Worm (Caenorhabditis elegans) whole organism, L2 larva: ENCODE measurements around the gene unc-64.
"Not testable (repeated sequence)": the region's sequence is repeated elsewhere in the genome, so short reads cannot be mapped to it uniquely, and the experiment has no call there.

Experiments used
- C34F6.9 ChIP-seq: fragments of 150-350 bp; optimal IDR thresholded peaks from 2 replicates; lab custom pipeline; 2014; ENCODE audit warnings: missing biosample characterization, missing genetic modification characterization
- R02D3.7 ChIP-seq: fragments of 150-350 bp; optimal IDR thresholded peaks from 2 replicates; lab custom pipeline; 2014; ENCODE audit warnings: missing biosample characterization, missing genetic modification characterization
- Y55F3AM.14 ChIP-seq: fragments of 200-800 bp; sonication (Bioruptor generic); optimal IDR thresholded peaks from 2 replicates; lab custom pipeline; 2018; ENCODE audit warnings: mild to moderate bottlenecking, missing genetic modification characterization, missing compliant biosample characterization
- ZK546.5 ChIP-seq: sonication (generic microtip); optimal IDR thresholded peaks from 2 replicates; lab custom pipeline; 2017; ENCODE audit warnings: missing biosample characterization, missing genetic modification characterization
- alr-1 ChIP-seq: fragments of 150-350 bp; optimal IDR thresholded peaks from 2 replicates; lab custom pipeline; 2014; ENCODE audit warnings: missing biosample characterization, missing genetic modification characterization
- aly-2 ChIP-seq: fragments of 150-350 bp; optimal IDR thresholded peaks from 2 replicates; lab custom pipeline; 2014; ENCODE audit warnings: missing biosample characterization, missing genetic modification characterization
- ama-1 ChIP-seq: fragments of 150-350 bp; optimal IDR thresholded peaks from 2 replicates; lab custom pipeline; 2018; ENCODE audit warnings: inconsistent platforms
- ceh-16 ChIP-seq: fragments of 150-350 bp; optimal IDR thresholded peaks from 2 replicates; lab custom pipeline; 2014; ENCODE audit warnings: missing biosample characterization, missing genetic modification characterization
- ceh-82 ChIP-seq: fragments of 150-350 bp; optimal IDR thresholded peaks from 2 replicates; lab custom pipeline; 2014; ENCODE audit warnings: missing biosample characterization, missing genetic modification characterization
- crh-2 ChIP-seq: sonication (generic microtip); optimal IDR thresholded peaks from 2 replicates; lab custom pipeline; 2017; ENCODE audit warnings: missing biosample characterization, missing genetic modification characterization
- dmd-4 ChIP-seq: sonication (generic microtip); optimal IDR thresholded peaks from 2 replicates; lab custom pipeline; 2017; ENCODE audit warnings: missing biosample characterization, missing genetic modification characterization
- egl-27 ChIP-seq: sonication (generic microtip); optimal IDR thresholded peaks from 3 replicates; lab custom pipeline; 2017; ENCODE audit warnings: missing biosample characterization, missing genetic modification reagents, missing genetic modification characterization
- elt-1 ChIP-seq: fragments of 150-350 bp; optimal IDR thresholded peaks from 2 replicates; lab custom pipeline; 2014; ENCODE audit warnings: missing biosample characterization, missing genetic modification characterization
- elt-3 ChIP-seq: sonication (generic microtip); optimal IDR thresholded peaks from 2 replicates; lab custom pipeline; 2017; ENCODE audit warnings: missing biosample characterization, missing genetic modification characterization
- fos-1 ChIP-seq: fragments of 150-350 bp; optimal IDR thresholded peaks from 2 replicates; lab custom pipeline; 2014; ENCODE audit warnings: missing biosample characterization, missing genetic modification characterization
- gmeb-1 ChIP-seq: fragments of 150-350 bp; optimal IDR thresholded peaks from 2 replicates; lab custom pipeline; 2014; ENCODE audit warnings: missing biosample characterization, missing genetic modification characterization
- lin-11 ChIP-seq: fragments of 150-350 bp; sonication (generic microtip); optimal IDR thresholded peaks from 2 replicates; lab custom pipeline; 2014; ENCODE audit warnings: missing biosample characterization, missing genetic modification characterization, inconsistent platforms, mixed read lengths
- lin-13 ChIP-seq: fragments of 150-350 bp; optimal IDR thresholded peaks from 2 replicates; lab custom pipeline; 2014; ENCODE audit warnings: missing biosample characterization, missing genetic modification reagents, missing genetic modification characterization
- lin-39 ChIP-seq: fragments of 150-350 bp; optimal IDR thresholded peaks from 2 replicates; lab custom pipeline; 2014; ENCODE audit warnings: missing biosample characterization, missing genetic modification reagents, missing genetic modification characterization
- lsy-2 ChIP-seq, 2 experiments: fragments of 150-350 bp in 1 of 2; sonication (generic microtip) in 1 of 2; optimal IDR thresholded peaks; 2 replicates each; lab custom pipeline; 2014 to 2017; ENCODE audit warnings: missing biosample characterization in 2 of 2, missing genetic modification characterization in 2 of 2
- mbf-1 ChIP-seq: sonication (generic microtip); optimal IDR thresholded peaks from 2 replicates; lab custom pipeline; 2017; ENCODE audit warnings: missing biosample characterization, missing genetic modification characterization
- mdl-1 ChIP-seq, 2 experiments: fragments of 150-350 bp in 1 of 2; sonication (generic microtip) in 1 of 2; optimal IDR thresholded peaks; 2 replicates each; lab custom pipeline; 2017; ENCODE audit warnings: missing biosample characterization in 2 of 2, missing genetic modification characterization in 2 of 2
- nhr-10 ChIP-seq: sonication (generic microtip); optimal IDR thresholded peaks from 2 replicates; lab custom pipeline; 2017; ENCODE audit warnings: missing biosample characterization, missing genetic modification characterization
- nhr-11 ChIP-seq: fragments of 150-350 bp; optimal IDR thresholded peaks from 2 replicates; lab custom pipeline; 2014; ENCODE audit warnings: missing biosample characterization, missing genetic modification characterization
- nhr-129 ChIP-seq: fragments of 150-350 bp; optimal IDR thresholded peaks from 2 replicates; lab custom pipeline; 2014; ENCODE audit warnings: missing biosample characterization, missing genetic modification characterization
- nhr-23 ChIP-seq: fragments of 150-350 bp; optimal IDR thresholded peaks from 2 replicates; lab custom pipeline; 2014; ENCODE audit warnings: missing biosample characterization, missing genetic modification reagents, missing genetic modification characterization
- nhr-237 ChIP-seq: fragments of 150-350 bp; optimal IDR thresholded peaks from 2 replicates; lab custom pipeline; 2014; ENCODE audit warnings: missing biosample characterization, missing genetic modification characterization
- nhr-25 ChIP-seq: fragments of 150-350 bp; sonication (generic microtip); optimal IDR thresholded peaks from 3 replicates; lab custom pipeline; 2014; ENCODE audit warnings: missing biosample characterization, missing genetic modification characterization
- nhr-6 ChIP-seq: fragments of 150-350 bp; optimal IDR thresholded peaks from 2 replicates; lab custom pipeline; 2014; ENCODE audit warnings: missing biosample characterization, missing genetic modification characterization
- nhr-77 ChIP-seq: fragments of 150-350 bp; optimal IDR thresholded peaks from 2 replicates; lab custom pipeline; 2014; ENCODE audit warnings: missing biosample characterization, missing genetic modification characterization
- peb-1 ChIP-seq: fragments of 150-350 bp; optimal IDR thresholded peaks from 2 replicates; lab custom pipeline; 2014; ENCODE audit warnings: missing biosample characterization, missing genetic modification characterization
- sem-4 ChIP-seq: fragments of 150-350 bp; optimal IDR thresholded peaks from 2 replicates; lab custom pipeline; 2014; ENCODE audit warnings: missing biosample characterization, missing genetic modification reagents, missing genetic modification characterization
- skn-1 ChIP-seq: sonication (generic microtip); optimal IDR thresholded peaks from 2 replicates; lab custom pipeline; 2017; ENCODE audit warnings: missing biosample characterization, missing genetic modification characterization
- sma-3 ChIP-seq: sonication (generic microtip); optimal IDR thresholded peaks from 2 replicates; lab custom pipeline; 2016; ENCODE audit warnings: missing genetic modification reagents, missing genetic modification characterization, missing compliant biosample characterization
- sma-9 ChIP-seq, 2 experiments: fragments of 150-350 bp in 1 of 2; sonication (generic microtip) in 1 of 2; optimal IDR thresholded peaks; 2 replicates each; lab custom pipeline; 2014 to 2016; ENCODE audit warnings: missing genetic modification characterization in 2 of 2, mild to moderate bottlenecking in 1 of 2, missing biosample characterization in 1 of 2, missing compliant biosample characterization in 1 of 2, missing genetic modification reagents in 1 of 2, moderate library complexity in 1 of 2
- unc-39 ChIP-seq: fragments of 150-350 bp; optimal IDR thresholded peaks from 2 replicates; lab custom pipeline; 2014; ENCODE audit warnings: missing biosample characterization, missing genetic modification characterization
- unc-55 ChIP-seq: fragments of 150-350 bp; sonication (generic microtip); optimal IDR thresholded peaks from 3 replicates; lab custom pipeline; 2014; ENCODE audit warnings: missing biosample characterization, missing genetic modification reagents, missing genetic modification characterization
- unc-62 ChIP-seq: fragments of 150-350 bp; optimal IDR thresholded peaks from 2 replicates; lab custom pipeline; 2014; ENCODE audit warnings: missing biosample characterization, missing genetic modification reagents, missing genetic modification characterization
- zag-1 ChIP-seq: fragments of 150-350 bp; optimal IDR thresholded peaks from 2 replicates; lab custom pipeline; 2014; ENCODE audit warnings: missing biosample characterization, missing genetic modification characterization
- ztf-1 ChIP-seq: fragments of 200-800 bp; sonication (Bioruptor generic); conservative IDR thresholded peaks from 2 replicates; pipeline ENCODE4 v1.3.6; 2022; ENCODE audit warnings: missing genetic modification characterization, missing compliant biosample characterization
- ztf-4 ChIP-seq: fragments of 150-350 bp; optimal IDR thresholded peaks from 2 replicates; lab custom pipeline; 2014; ENCODE audit warnings: missing biosample characterization, missing genetic modification characterization

The unc-64 gene

DNA sequence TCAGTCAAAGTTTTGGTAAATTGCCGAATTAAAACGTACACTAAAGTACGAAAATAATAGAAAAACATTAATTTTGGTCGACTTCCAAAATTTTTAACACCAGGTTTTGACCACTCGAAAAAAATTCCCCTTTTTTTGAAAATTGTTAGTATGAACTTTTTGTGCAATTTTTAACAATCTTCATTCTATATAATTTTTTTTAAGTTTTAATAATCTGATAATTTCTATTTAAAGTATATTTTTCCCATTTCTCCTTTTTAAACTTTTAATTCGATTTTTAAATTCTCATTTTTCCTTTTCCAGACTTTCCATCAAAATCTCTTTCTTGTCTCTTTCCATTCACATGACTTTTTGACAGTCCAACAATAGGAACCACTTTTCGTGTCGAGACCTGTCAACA, at the start of gene unc-64:
TSS of gene unc-64 (plus strand) at position 301 of the 400 bp plus-strand sequence.
- TF ChIP-seq skn-1 (tag; lab: Kevin White, UChicago): no peak
- TF ChIP-seq lin-11 (tag; lab: Kevin White, UChicago): no peak
- TF ChIP-seq nhr-237 (tag; lab: Kevin White, UChicago): no peak
- no peak for TF ChIP-seq sma-9 (GFP tag; optimal IDR thresholded peaks at IDR 0.05; lab: Kevin White, UChicago)
- TF ChIP-seq sma-9 (tag; optimal IDR thresholded peaks at IDR 0.05; lab: Kevin White, UChicago): no peak
- TF ChIP-seq R02D3.7 (tag; lab: Kevin White, UChicago): no peak
- TF ChIP-seq ztf-1: no peak
- TF ChIP-seq, all 48 proteins: peak for 0

DNA sequence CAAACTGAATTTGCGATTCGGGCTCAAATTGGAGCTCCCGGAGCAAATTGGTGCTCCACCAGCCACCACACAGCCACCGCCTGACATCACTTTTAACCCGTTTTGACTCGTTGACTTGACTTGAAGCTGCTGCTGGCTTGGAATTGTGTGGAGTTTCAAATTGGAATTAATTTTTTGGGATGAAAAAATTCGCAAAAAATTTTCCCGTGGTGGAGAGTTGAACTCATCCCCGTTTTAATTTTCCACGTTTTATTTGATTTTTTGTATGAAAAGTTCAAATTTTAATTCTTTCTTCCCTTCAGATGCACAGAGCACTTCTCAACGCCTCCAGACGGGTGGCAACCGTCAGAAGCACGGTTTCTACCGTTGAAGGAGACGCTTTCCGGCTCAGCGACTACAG, 31.8 kb upstream of the unc-64 start, which contains the start of gene Y43F4A.4:
TSS of gene Y43F4A.4 (plus strand) at position 301 of the 400 bp plus-strand sequence.
- not testable (repeated sequence) for TF ChIP-seq nhr-129 (tag; lab: Kevin White, UChicago); zag-1 (tag; lab: Kevin White, UChicago); mbf-1

DNA sequence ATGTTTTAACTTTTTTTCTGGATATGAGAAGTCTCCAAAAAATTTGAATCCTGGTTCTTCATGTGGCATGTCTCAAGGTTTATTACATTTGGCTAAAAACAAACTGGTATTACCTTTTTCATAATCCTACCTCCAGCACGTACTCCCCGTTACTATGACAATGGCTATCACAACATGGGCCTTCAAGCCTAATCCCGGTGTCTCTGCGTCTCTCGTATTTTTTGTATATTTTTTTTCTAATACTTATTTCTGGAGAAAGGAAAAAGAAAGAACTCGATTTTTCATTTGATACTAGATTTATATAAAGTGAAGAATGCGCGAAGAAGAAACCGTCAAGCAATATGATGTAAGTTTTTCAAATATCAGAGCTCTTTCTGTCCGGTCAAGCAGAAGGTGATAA, 30.8 kb upstream of the unc-64 start, which contains the start of gene anoh-1:
TSS of gene anoh-1 (plus strand) at position 301 of the 400 bp plus-strand sequence.
- TF ChIP-seq ama-1 (lab: Kevin White, UChicago) (no peak), mdl-1 (tag; optimal IDR thresholded peaks at IDR 0.05; lab: Kevin White, UChicago) (no peak), nhr-10 (tag; lab: Kevin White, UChicago) (no peak), ztf-1 (no peak), nhr-25 (tag; lab: Kevin White, UChicago) (no peak)
- TF ChIP-seq, all 48 proteins: peak for 0

DNA sequence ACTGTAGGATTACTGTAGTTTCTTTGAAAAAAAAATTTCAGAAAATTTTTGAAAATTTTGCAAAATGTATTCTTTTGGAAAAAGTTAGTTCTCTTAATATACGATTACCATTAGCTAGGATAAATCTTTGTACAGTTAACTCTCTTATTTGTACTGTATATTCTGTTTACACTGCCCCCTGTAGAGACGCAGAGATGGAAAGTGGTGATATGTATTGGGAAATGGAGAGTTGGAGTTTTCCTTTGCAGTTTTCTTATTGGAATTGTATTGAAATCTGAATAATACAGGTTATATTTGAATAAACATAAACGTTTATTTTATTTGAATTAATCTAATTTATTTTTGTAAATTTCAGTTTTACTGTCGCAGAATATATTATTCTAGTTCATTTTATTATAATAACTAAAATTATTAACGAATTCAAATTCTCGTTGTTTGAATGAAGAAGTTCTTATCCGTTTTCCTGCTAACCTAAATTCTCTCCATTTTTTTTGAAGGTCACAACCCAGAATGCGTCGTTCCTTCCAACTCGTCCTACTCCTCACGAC, 22.8 kb upstream of the unc-64 start, which contains the start of gene F56A8.9:
TSS of gene F56A8.9 (plus strand) at position 498 of the 548 bp plus-strand sequence.
- TF ChIP-seq ZK546.5 (no peak), nhr-23 (tag; lab: Kevin White, UChicago) (no peak), ztf-4 (tag; lab: Kevin White, UChicago) (no peak), mbf-1 (no peak), mdl-1 (tag; optimal IDR thresholded peaks at IDR 0.05; lab: Kevin White, UChicago) (no peak), peb-1 (tag; lab: Kevin White, UChicago) (no peak), dmd-4 (tag; lab: Kevin White, UChicago) (no peak), lin-13 (GFP tag; lab: Kevin White, UChicago) (no peak), sma-3 (no peak), nhr-129 (tag; lab: Kevin White, UChicago) (no peak), ama-1 (lab: Kevin White, UChicago) (no peak), elt-1 (tag; lab: Kevin White, UChicago) (no peak), unc-62 (no peak), ceh-16 (no peak), Y55F3AM.14 (no peak), nhr-25 (tag; lab: Kevin White, UChicago) (no peak), lin-39 (tag; lab: Kevin White, UChicago) (no peak), unc-55 (GFP tag; lab: Kevin White, UChicago) (no peak)

DNA sequence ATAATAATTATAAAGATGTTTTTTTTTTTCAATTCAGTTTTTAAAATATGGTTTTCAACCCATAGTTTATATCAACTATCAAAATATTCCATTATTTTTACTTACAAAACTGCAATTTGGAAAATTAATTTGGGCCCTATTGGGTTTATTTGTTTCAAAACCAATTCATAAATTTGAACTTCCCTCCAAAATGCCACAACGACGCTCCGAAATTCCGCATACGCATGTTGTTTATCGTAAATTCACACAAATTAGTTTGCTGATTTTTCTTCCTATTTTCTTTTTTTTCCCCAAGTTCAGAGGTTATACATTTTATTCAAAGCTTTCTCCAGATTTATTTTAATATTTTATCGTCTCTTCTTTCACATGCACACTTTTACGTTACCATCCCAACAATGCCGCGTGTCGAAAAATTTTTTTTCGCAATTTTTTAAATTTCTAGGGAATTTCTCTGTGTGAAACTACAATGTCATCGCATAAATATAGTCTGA, 20.6 kb upstream of the unc-64 start, which contains the start of gene F56A8.3:
TSS of gene F56A8.3 (plus strand) at position 441 of the 491 bp plus-strand sequence.
- TF ChIP-seq peb-1 (tag; lab: Kevin White, UChicago) (no peak), elt-3 (tag; lab: Kevin White, UChicago) (no peak), lin-39 (tag; lab: Kevin White, UChicago) (no peak), nhr-77 (tag; lab: Kevin White, UChicago) (no peak), nhr-11 (no peak), unc-62 (no peak), sma-9 (GFP tag; optimal IDR thresholded peaks at IDR 0.05; lab: Kevin White, UChicago) (no peak), sma-9 (tag; optimal IDR thresholded peaks at IDR 0.05; lab: Kevin White, UChicago) (no peak), gmeb-1 (tag; lab: Kevin White, UChicago) (peak; percentile 98), nhr-237 (tag; lab: Kevin White, UChicago) (no peak), nhr-6 (no peak), aly-2 (tag; lab: Kevin White, UChicago) (no peak), ama-1 (lab: Kevin White, UChicago) (peak; percentile 71), unc-39 (tag; lab: Kevin White, UChicago) (no peak), mdl-1 (tag; optimal IDR thresholded peaks at IDR 0.05; lab: Kevin White, UChicago) (no peak), zag-1 (tag; lab: Kevin White, UChicago) (no peak), dmd-4 (tag; lab: Kevin White, UChicago) (no peak), elt-1 (tag; lab: Kevin White, UChicago) (no peak), nhr-129 (tag; lab: Kevin White, UChicago) (peak; percentile 31), crh-2 (peak; percentile 78), ceh-82 (tag; lab: Kevin White, UChicago) (no peak), fos-1 (tag; lab: Kevin White, UChicago) (peak; percentile 30), C34F6.9 (tag; lab: Kevin White, UChicago) (peak; percentile 72), ZK546.5 (no peak), alr-1 (tag; lab: Kevin White, UChicago) (no peak), egl-27 (tag; lab: Kevin White, UChicago) (peak; percentile 55), Y55F3AM.14 (no peak), mbf-1 (no peak), lsy-2 (tag; optimal IDR thresholded peaks at IDR 0.05; lab: Kevin White, UChicago) (peak; percentile 69 to 85), lin-11 (tag; lab: Kevin White, UChicago) (no peak), lin-13 (GFP tag; lab: Kevin White, UChicago) (peak; percentile 74), sem-4 (peak; percentile 82), sma-3 (peak; percentile 81)
